Worm (Caenorhabditis elegans) whole organism, mixed stage, embryonic: ENCODE results near the gene nhr-179.

Experiments
- M03D4.4 ChIP-seq: sonication (generic microtip); optimal IDR thresholded peaks from 2 replicates; lab custom pipeline; 2017; ENCODE audit warnings: mild to moderate bottlenecking, missing genetic modification characterization, missing compliant biosample characterization
- bed-3 ChIP-seq: fragments of 200-800 bp; sonication (Bioruptor generic); optimal IDR thresholded peaks from 3 replicates; lab custom pipeline; 2018; ENCODE audit warnings: mild to moderate bottlenecking, missing genetic modification characterization, moderate library complexity, missing compliant biosample characterization
- ceh-39 ChIP-seq: fragments of 150-350 bp; optimal IDR thresholded peaks from 2 replicates; lab custom pipeline; 2014; ENCODE audit warnings: missing biosample characterization, missing genetic modification characterization
- ceh-43 ChIP-seq: fragments of 200-800 bp; sonication (Bioruptor generic); optimal IDR thresholded peaks from 2 replicates; lab custom pipeline; 2018; ENCODE audit warnings: mild to moderate bottlenecking, missing genetic modification characterization, moderate library complexity, missing compliant biosample characterization
- cnd-1 ChIP-seq: fragments of 200-800 bp; sonication (Bioruptor generic); optimal IDR thresholded peaks from 2 replicates; lab custom pipeline; 2018; ENCODE audit warnings: mild to moderate bottlenecking, missing genetic modification characterization, missing compliant biosample characterization
- drap-1 ChIP-seq: fragments of 200-800 bp; sonication (Bioruptor generic); optimal IDR thresholded peaks from 3 replicates; lab custom pipeline; 2018; ENCODE audit warnings: mild to moderate bottlenecking, missing genetic modification characterization, missing compliant biosample characterization
- elt-1 ChIP-seq: sonication (generic microtip); optimal IDR thresholded peaks from 2 replicates; lab custom pipeline; 2017; ENCODE audit warnings: missing genetic modification characterization, mild to moderate bottlenecking, missing compliant biosample characterization, antibody characterized with exemption, moderate library complexity, borderline replicate concordance; ENCODE audit not compliant: insufficient read depth
- elt-3 ChIP-seq: fragments of 150-350 bp; optimal IDR thresholded peaks from 2 replicates; lab custom pipeline; 2014; ENCODE audit warnings: missing biosample characterization, missing genetic modification characterization
- flh-1 ChIP-seq: fragments of 200-800 bp; sonication (Bioruptor generic); optimal IDR thresholded peaks from 2 replicates; lab custom pipeline; 2018; ENCODE audit warnings: mild to moderate bottlenecking, missing genetic modification characterization, moderate library complexity, missing compliant biosample characterization
- hlh-1 ChIP-seq: fragments of 150-350 bp; optimal IDR thresholded peaks from 2 replicates; lab custom pipeline; 2014; ENCODE audit warnings: missing biosample characterization, missing genetic modification reagents, missing genetic modification characterization
- lin-13 ChIP-seq: fragments of 150-350 bp; optimal IDR thresholded peaks from 2 replicates; lab custom pipeline; 2014; ENCODE audit warnings: missing biosample characterization, missing genetic modification characterization
- lin-32 ChIP-seq: fragments of 200-800 bp; sonication (Bioruptor generic); optimal IDR thresholded peaks from 2 replicates; lab custom pipeline; 2018; ENCODE audit warnings: mild to moderate bottlenecking, missing genetic modification characterization, missing compliant biosample characterization
- lsy-2 ChIP-seq: fragments of 150-350 bp; optimal IDR thresholded peaks from 2 replicates; lab custom pipeline; 2014; ENCODE audit warnings: missing biosample characterization, missing genetic modification characterization
- mab-5 ChIP-seq: fragments of 150-350 bp; optimal IDR thresholded peaks from 2 replicates; lab custom pipeline; 2014; ENCODE audit warnings: missing biosample characterization, missing genetic modification characterization
- mep-1 ChIP-seq: fragments of 150-350 bp; optimal IDR thresholded peaks from 2 replicates; lab custom pipeline; 2017; ENCODE audit warnings: missing biosample characterization, missing genetic modification reagents, missing genetic modification characterization, inconsistent platforms
- mls-2 ChIP-seq: sonication (generic microtip); optimal IDR thresholded peaks from 2 replicates; lab custom pipeline; 2016; ENCODE audit warnings: mild to moderate bottlenecking, missing genetic modification characterization, moderate library complexity, missing compliant biosample characterization
- nhr-2 ChIP-seq: fragments of 150-350 bp; optimal IDR thresholded peaks from 2 replicates; lab custom pipeline; 2014; ENCODE audit warnings: missing biosample characterization, missing genetic modification characterization
- nhr-237 ChIP-seq: fragments of 150-350 bp; optimal IDR thresholded peaks from 2 replicates; lab custom pipeline; 2014; ENCODE audit warnings: missing biosample characterization, missing genetic modification characterization
- nhr-28 ChIP-seq: fragments of 150-350 bp; optimal IDR thresholded peaks from 2 replicates; lab custom pipeline; 2014; ENCODE audit warnings: missing biosample characterization, missing genetic modification characterization
- nhr-76 ChIP-seq: sonication (generic microtip); optimal IDR thresholded peaks from 2 replicates; lab custom pipeline; 2017; ENCODE audit warnings: missing biosample characterization, missing genetic modification characterization
- pha-4 ChIP-seq: fragments of 150-350 bp; optimal IDR thresholded peaks from 2 replicates; lab custom pipeline; 2018; ENCODE audit warnings: missing biosample characterization, missing genetic modification reagents, missing genetic modification characterization
- snpc-4 ChIP-seq: fragments of 150-350 bp; optimal IDR thresholded peaks from 2 replicates; lab custom pipeline; 2014; ENCODE audit warnings: missing biosample characterization, missing genetic modification characterization
- sptf-1 ChIP-seq: sonication (generic microtip); optimal IDR thresholded peaks from 2 replicates; lab custom pipeline; 2017; ENCODE audit warnings: mild to moderate bottlenecking, missing genetic modification characterization, moderate library complexity, missing compliant biosample characterization
- tbx-8 ChIP-seq: fragments of 200-800 bp; sonication (Bioruptor generic); optimal IDR thresholded peaks from 2 replicates; lab custom pipeline; 2018; ENCODE audit warnings: mild to moderate bottlenecking, missing genetic modification characterization, moderate library complexity, missing compliant biosample characterization
- unc-120 ChIP-seq: sonication (generic microtip); optimal IDR thresholded peaks from 2 replicates; lab custom pipeline; 2017; ENCODE audit warnings: missing genetic modification characterization, missing compliant biosample characterization; ENCODE audit not compliant: poor library complexity, severe bottlenecking
- unc-62 ChIP-seq: fragments of 150-350 bp; optimal IDR thresholded peaks from 2 replicates; lab custom pipeline; 2014; ENCODE audit warnings: missing biosample characterization, missing genetic modification reagents, missing genetic modification characterization
- zip-8 ChIP-seq: fragments of 150-350 bp; optimal IDR thresholded peaks from 2 replicates; lab custom pipeline; 2014; ENCODE audit warnings: missing biosample characterization, missing genetic modification characterization
- ztf-11 ChIP-seq: fragments of 150-350 bp; optimal IDR thresholded peaks from 2 replicates; lab custom pipeline; 2014; ENCODE audit warnings: missing biosample characterization, missing genetic modification characterization

The nhr-179 gene

DNA sequence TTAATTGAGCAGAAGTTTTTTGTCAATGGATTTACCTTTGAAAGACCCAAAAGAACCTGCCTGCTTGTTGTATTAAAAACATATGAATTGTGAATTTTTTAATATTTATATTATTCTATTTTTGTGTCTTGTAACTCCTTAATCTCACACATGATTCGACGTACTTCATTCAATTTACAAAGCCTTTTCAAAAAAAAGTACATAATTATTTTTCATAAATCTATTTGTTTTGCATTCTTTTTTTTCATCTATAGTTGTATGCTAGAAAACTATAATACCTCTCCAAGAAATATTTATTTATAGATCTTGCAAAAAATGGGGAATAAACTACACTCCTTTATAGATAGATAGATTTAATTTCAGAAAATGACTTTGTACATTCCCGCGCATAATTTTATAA lies at the start of gene nhr-179:
TSS of gene nhr-179 (minus strand) at position 101 of the 400 bp plus-strand sequence.
- TF ChIP-seq lsy-2 (no peak), lin-32 (no peak)
- TF ChIP-seq, all 35 proteins: peak for 0

DNA sequence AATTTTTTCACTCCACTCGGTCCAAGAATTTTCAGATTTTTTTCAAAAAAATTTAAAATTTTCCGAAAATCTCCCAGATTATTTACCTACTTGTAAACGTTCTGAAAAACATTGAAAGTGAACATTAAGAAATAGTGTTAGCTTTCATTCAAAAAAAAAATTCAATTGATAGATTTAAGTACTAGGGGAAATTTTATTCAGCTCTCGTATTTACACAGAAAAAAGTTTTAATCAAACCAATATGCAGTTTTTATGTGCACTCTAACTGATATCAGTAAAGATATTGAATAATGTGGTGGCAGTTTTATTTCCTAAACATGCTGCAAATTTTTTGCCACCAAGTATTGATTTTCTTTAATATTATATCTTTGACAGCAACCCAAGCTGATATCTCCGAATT lies 49.6 kb upstream of the nhr-179 start, which contains the start of gene irld-42:
TSS of gene irld-42 (plus strand) at position 301 of the 400 bp plus-strand sequence.
- TF ChIP-seq snpc-4 (tag; lab: Kevin White, UChicago) (no peak), sptf-1 (tag; lab: Kevin White, UChicago) (no peak), unc-62 (GFP tag; lab: Kevin White, UChicago) (no peak), ceh-43 (GFP tag; lab: Kevin White, UChicago) (no peak)

DNA sequence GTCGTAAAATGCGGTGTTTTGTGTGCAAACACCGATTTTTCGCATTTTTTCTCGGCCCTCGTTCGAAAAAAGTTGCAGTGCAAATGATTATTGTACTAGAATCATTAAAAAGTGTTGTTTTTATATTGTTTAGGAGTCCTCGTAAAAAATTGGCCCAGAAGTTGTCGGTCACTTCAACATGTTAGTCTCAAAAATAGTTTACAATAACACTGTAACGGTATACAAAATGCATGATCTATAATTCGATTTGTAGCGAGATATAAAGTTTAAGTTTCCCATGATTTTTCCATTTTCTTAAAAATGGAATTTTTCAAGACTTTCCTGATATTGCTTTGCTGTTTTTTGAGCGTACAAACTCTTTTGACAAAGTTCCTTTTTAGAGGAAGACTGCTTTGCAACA lies 48.2 kb upstream of the nhr-179 start, which contains the start of gene K04F1.8:
TSS of gene K04F1.8 (plus strand) at position 301 of the 400 bp plus-strand sequence.
- TF ChIP-seq cnd-1 (tag; lab: Kevin White, UChicago): no peak
- TF ChIP-seq ztf-11: no peak
- TF ChIP-seq mep-1: no peak
- TF ChIP-seq lin-13 (tag; lab: Kevin White, UChicago): no peak
- TF ChIP-seq bed-3: no peak
- TF ChIP-seq drap-1 (GFP tag; lab: Kevin White, UChicago): no peak
- TF ChIP-seq sptf-1 (tag; lab: Kevin White, UChicago): no peak

DNA sequence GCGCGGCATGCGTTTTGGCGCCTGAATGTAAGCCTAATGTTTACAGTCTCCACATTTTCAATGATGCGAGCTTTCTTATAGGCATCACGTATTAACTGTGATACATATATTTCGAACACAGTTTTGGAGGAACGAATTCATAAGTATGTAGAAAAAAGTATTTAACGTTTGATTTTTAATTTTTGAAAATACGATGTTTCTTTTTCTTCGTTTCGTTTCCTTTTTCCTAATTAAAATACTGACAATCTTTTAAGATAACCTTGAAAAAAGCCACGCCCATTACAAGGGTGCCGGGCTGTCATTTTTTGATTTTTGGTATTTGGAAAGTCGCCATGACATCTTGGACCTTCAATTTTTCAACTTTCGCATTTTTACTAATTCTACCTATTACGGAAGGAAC lies 46.3 kb upstream of the nhr-179 start, which contains the start of gene K04F1.9:
TSS of gene K04F1.9 (plus strand) at position 301 of the 400 bp plus-strand sequence.
- TF ChIP-seq bed-3 (no peak), lin-32 (no peak), mls-2 (tag; lab: Kevin White, UChicago) (no peak), nhr-28 (tag; lab: Kevin White, UChicago) (no peak), tbx-8 (GFP tag; lab: Kevin White, UChicago) (no peak), snpc-4 (tag; lab: Kevin White, UChicago) (no peak), pha-4 (tag; lab: Kevin White, UChicago) (no peak)
- TF ChIP-seq, all 35 proteins: peak for 0

DNA sequence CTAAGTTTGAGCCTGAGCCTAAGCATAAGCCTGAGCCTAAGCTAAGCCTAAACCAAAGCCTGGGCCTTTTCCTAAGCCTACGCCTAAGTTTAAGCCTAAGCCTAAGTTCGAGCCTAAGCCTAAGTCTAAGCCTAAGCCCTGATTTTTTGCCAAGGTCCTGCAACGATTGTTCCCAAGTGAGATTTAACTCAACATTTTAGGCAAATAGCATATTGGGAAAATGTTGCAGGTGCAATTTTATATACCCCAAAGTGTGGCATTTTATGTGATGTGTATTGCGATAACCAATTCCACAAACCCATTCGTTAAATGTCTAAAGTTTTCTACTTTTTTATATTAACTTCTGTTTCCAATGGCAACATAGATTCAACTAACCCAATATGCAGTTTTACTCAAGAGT lies 43.6 kb upstream of the nhr-179 start, which contains the start of gene irld-40:
TSS of gene irld-40 (plus strand) at position 301 of the 400 bp plus-strand sequence.
- TF ChIP-seq lsy-2 (no peak), ceh-43 (GFP tag; lab: Kevin White, UChicago) (no peak), zip-8 (no peak), elt-1 (tag; lab: Kevin White, UChicago) (no peak), nhr-237 (tag; lab: Kevin White, UChicago) (no peak), ceh-39 (tag; lab: Kevin White, UChicago) (no peak), M03D4.4 (tag; lab: Kevin White, UChicago) (no peak), mab-5 (tag; lab: Kevin White, UChicago) (no peak), nhr-76 (tag; lab: Kevin White, UChicago) (no peak), unc-120 (tag; lab: Kevin White, UChicago) (no peak), snpc-4 (tag; lab: Kevin White, UChicago) (no peak), hlh-1 (tag; lab: Kevin White, UChicago) (no peak), lin-32 (no peak), elt-3 (no peak), nhr-2 (tag; lab: Kevin White, UChicago) (no peak), mls-2 (tag; lab: Kevin White, UChicago) (no peak), nhr-28 (tag; lab: Kevin White, UChicago) (no peak)

DNA sequence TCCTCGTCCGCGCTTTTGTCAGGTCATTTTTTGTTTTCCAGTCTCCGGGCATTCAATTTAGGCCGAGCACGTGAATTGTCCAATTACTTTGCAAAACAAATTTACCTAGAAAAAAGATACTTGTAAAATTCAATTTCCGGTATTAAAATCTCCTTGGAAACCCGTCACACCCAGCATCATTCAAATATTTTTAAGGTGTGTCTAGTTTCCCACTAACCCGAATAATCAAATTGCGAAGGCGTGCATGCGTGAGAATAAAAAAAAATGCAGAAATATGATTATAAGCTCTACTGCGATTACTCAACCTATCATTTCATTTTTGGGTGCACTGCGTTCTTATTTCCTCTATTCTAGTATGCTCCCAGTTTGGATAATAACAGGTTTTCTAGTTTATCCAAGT lies 36.2 kb upstream of the nhr-179 start, which contains the start of gene irld-11:
TSS of gene irld-11 (plus strand) at position 301 of the 400 bp plus-strand sequence.
- TF ChIP-seq drap-1 (GFP tag; lab: Kevin White, UChicago) (no peak), pha-4 (tag; lab: Kevin White, UChicago) (no peak), flh-1 (GFP tag; lab: Kevin White, UChicago) (no peak), ztf-11 (no peak), mls-2 (tag; lab: Kevin White, UChicago) (no peak), nhr-2 (tag; lab: Kevin White, UChicago) (no peak), unc-62 (GFP tag; lab: Kevin White, UChicago) (no peak), nhr-28 (tag; lab: Kevin White, UChicago) (no peak), bed-3 (no peak), lin-32 (no peak), nhr-76 (tag; lab: Kevin White, UChicago) (no peak)
